Fruit fly (Drosophila melanogaster) S2 (cell line): Measurements from ENCODE around the gene Prx4.

ENCODE experiments used
- CG8478 ChIP-seq: fragments of >200 bp; optimal IDR thresholded peaks from 2 replicates; lab custom pipeline; 2018
- CTCF ChIP-seq, 2 experiments: fragments of >200 bp; optimal IDR thresholded peaks; 2 replicates each; lab custom pipeline; 2018

DNA sequence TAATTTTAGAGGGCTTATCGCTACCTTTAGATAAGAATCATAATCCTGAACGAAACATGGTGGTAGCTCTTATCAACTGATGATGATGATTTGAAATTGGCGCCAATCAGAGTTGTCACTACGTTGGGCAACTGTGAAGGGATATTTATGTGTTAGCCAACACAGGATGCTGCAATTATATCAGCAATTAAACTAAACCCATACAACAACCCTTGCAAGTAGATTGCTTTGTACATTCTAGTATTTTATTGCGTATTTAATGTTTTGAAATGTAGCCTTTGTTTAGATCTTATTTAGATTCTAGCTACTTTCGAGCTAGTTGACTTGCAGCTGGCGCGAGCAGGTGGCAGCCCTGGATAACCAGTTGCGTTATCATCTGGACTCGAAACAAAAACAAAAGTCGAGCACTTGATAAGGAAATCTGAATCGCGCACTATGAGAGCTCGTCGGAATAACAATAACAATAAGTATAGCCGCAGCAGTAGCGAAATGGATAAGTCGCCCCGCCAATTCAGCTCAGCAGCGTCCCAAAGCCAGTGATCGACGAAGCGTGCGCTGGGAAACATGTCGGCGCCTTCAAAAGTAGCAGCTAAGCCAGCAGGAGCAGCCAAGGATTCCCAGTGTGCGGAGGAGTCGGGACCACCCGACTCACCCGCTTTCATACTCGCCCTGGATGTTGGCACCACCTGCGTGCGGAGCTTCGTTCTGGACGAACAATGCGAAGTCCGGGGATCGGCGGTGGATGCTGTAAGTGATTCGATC is 10.1 kb downstream of the Prx4 start, which contains the start of gene CG1271:
- TF ChIP-seq CG8478 (lab: Kevin White, UChicago) (no peak), CTCF (optimal IDR thresholded peaks at IDR 0.05; lab: Kevin White, UChicago) (peak; percentile 6 to 39)
